Worm (Caenorhabditis elegans) whole organism, young adult: ENCODE data around the gene F44G4.1.

Experiments
- K12H6.12 ChIP-seq: fragments of 200-800 bp; sonication (Bioruptor generic); optimal IDR thresholded peaks from 2 replicates; lab custom pipeline; 2018; ENCODE audit warnings: mild to moderate bottlenecking, missing genetic modification characterization, missing compliant biosample characterization
- Y53F4B.3 ChIP-seq: fragments of 200-800 bp; sonication (Bioruptor generic); IDR thresholded peaks from 2 replicates; pipeline ENCODE4 v1.3.6; 2022; ENCODE audit warnings: missing genetic modification reagents, missing genetic modification characterization, missing compliant biosample characterization
- akir-1 ChIP-seq: fragments of 200-800 bp; sonication (Bioruptor generic); optimal IDR thresholded peaks from 2 replicates; lab custom pipeline; 2018; ENCODE audit warnings: mild to moderate bottlenecking, missing genetic modification characterization, moderate library complexity, missing compliant biosample characterization
- aptf-3 ChIP-seq: fragments of 200-800 bp; sonication (Bioruptor generic); IDR thresholded peaks from 2 replicates; pipeline ENCODE4 v1.3.6; 2022; ENCODE audit warnings: missing genetic modification characterization, missing compliant biosample characterization
- bed-2 ChIP-seq: fragments of 200-800 bp; sonication (Bioruptor generic); IDR thresholded peaks from 2 replicates; pipeline ENCODE4 v1.3.6; 2022; ENCODE audit warnings: missing genetic modification reagents, missing genetic modification characterization, missing compliant biosample characterization
- lsl-1 ChIP-seq: fragments of 200-800 bp; sonication (Bioruptor generic); optimal IDR thresholded peaks from 2 replicates; lab custom pipeline; 2018; ENCODE audit warnings: mild to moderate bottlenecking, missing genetic modification characterization, moderate library complexity, missing compliant biosample characterization
- nfya-1 ChIP-seq: sonication (generic microtip); optimal IDR thresholded peaks from 2 replicates; lab custom pipeline; 2017; ENCODE audit warnings: antibody characterized with exemption, missing compliant biosample characterization, missing genetic modification characterization, borderline replicate concordance; ENCODE audit not compliant: insufficient read depth

DNA sequence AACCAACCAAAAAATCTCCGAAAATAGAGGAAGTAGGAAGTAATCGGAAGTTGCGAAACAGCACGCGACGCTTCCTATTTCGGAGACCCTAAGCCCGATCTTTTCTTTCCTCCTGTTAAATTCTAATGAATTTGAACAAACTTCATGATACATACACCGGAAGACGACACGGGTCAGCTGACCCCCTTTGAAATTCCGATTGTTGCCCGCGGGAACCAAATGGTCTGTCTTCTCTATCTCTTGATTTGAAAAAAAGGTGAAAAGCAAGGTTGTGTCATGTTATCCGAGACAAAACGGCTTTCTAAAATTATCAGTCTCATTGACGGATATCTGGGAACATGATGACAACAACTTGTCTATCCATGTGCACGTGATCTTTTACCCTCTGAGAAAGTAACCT is 35.4 kb upstream of the F44G4.1 start:
- TF ChIP-seq lsl-1 (GFP tag; lab: Kevin White, UChicago) (no peak), nfya-1 (tag; lab: Kevin White, UChicago) (no peak), Y53F4B.3 (GFP tag; lab: Robert Waterston, UW) (no peak), aptf-3 (no peak), akir-1 (GFP tag; lab: Kevin White, UChicago) (no peak), K12H6.12 (tag; lab: Kevin White, UChicago) (no peak), bed-2 (GFP tag; lab: Robert Waterston, UW) (no peak)
